Fruit fly (Drosophila melanogaster) whole organism, prepupa: ENCODE measurements around the gene CG4440.

Source experiments
- Blimp-1 ChIP-seq: fragments of 200-800 bp; sonication (Bioruptor generic); optimal IDR thresholded peaks from 3 replicates; lab custom pipeline; 2017; ENCODE audit warnings: missing biosample characterization, missing genetic modification characterization, mild to moderate bottlenecking, moderate library complexity, missing genetic modification reagents
- CG10631 ChIP-seq: fragments of 200-800 bp; sonication (Bioruptor generic); optimal IDR thresholded peaks from 2 replicates; lab custom pipeline; 2016; ENCODE audit warnings: missing biosample characterization, missing genetic modification characterization
- CG10669 ChIP-seq: fragments of 200-800 bp; sonication (Bioruptor generic); optimal IDR thresholded peaks from 3 replicates; lab custom pipeline; 2018; ENCODE audit warnings: missing biosample characterization, mild to moderate bottlenecking, missing genetic modification characterization, moderate library complexity
- CG11294 ChIP-seq: fragments of 200-800 bp; sonication (Bioruptor generic); IDR thresholded peaks from 2 replicates; pipeline ENCODE4 v1.3.6; 2022; ENCODE audit warnings: missing biosample characterization, missing genetic modification characterization
- CG11762 ChIP-seq: fragments of 200-800 bp; sonication (Bioruptor generic); optimal IDR thresholded peaks from 3 replicates; lab custom pipeline; 2016; ENCODE audit warnings: missing biosample characterization, missing genetic modification characterization; ENCODE audit not compliant: insufficient read depth
- CG11902 ChIP-seq: fragments of 200-800 bp; sonication (Bioruptor generic); optimal IDR thresholded peaks from 3 replicates; lab custom pipeline; 2016; ENCODE audit warnings: missing biosample characterization, missing genetic modification characterization
- CG15336 ChIP-seq: fragments of 200-800 bp; sonication (Bioruptor generic); IDR thresholded peaks from 2 replicates; pipeline ENCODE4 v1.3.6; 2022; ENCODE audit warnings: missing biosample characterization, missing genetic modification characterization
- CG1621 ChIP-seq: fragments of 200-800 bp; sonication (Bioruptor generic); optimal IDR thresholded peaks from 3 replicates; lab custom pipeline; 2018; ENCODE audit warnings: missing biosample characterization, mild to moderate bottlenecking, missing genetic modification characterization
- CG16779 ChIP-seq: fragments of 200-800 bp; sonication (Bioruptor generic); optimal IDR thresholded peaks from 3 replicates; lab custom pipeline; 2017; ENCODE audit warnings: missing biosample characterization, mild to moderate bottlenecking, missing genetic modification characterization
- CG3032 ChIP-seq: fragments of 200-800 bp; optimal IDR thresholded peaks from 2 replicates; lab custom pipeline; 2019; ENCODE audit warnings: missing biosample characterization, mild to moderate bottlenecking, missing genetic modification characterization, moderate library complexity
- CG31627 ChIP-seq: fragments of 200-800 bp; sonication (Bioruptor generic); optimal IDR thresholded peaks from 3 replicates; lab custom pipeline; 2016; ENCODE audit warnings: missing biosample characterization, missing genetic modification characterization
- CG32006 ChIP-seq: fragments of 200-800 bp; sonication (Bioruptor generic); optimal IDR thresholded peaks from 3 replicates; lab custom pipeline; 2017; ENCODE audit warnings: missing biosample characterization, mild to moderate bottlenecking, missing genetic modification characterization
- CG34406 ChIP-seq: fragments of 200-800 bp; sonication (Bioruptor generic); optimal IDR thresholded peaks from 3 replicates; lab custom pipeline; 2016; ENCODE audit warnings: missing biosample characterization, missing genetic modification characterization
- CG4318 ChIP-seq: fragments of 200-800 bp; sonication (Bioruptor generic); optimal IDR thresholded peaks from 3 replicates; lab custom pipeline; 2017; ENCODE audit warnings: missing biosample characterization, mild to moderate bottlenecking, missing genetic modification characterization
- CG6276 ChIP-seq: fragments of 200-800 bp; sonication (Bioruptor generic); optimal IDR thresholded peaks from 2 replicates; lab custom pipeline; 2017; ENCODE audit warnings: missing biosample characterization, mild to moderate bottlenecking, missing genetic modification characterization
- CG6808 ChIP-seq: fragments of 200-800 bp; sonication (Bioruptor generic); optimal IDR thresholded peaks from 3 replicates; lab custom pipeline; 2017; ENCODE audit warnings: missing biosample characterization, missing genetic modification characterization, mild to moderate bottlenecking, moderate library complexity, missing genetic modification reagents
- CG7368 ChIP-seq: fragments of 200-800 bp; sonication (Bioruptor generic); optimal IDR thresholded peaks from 3 replicates; lab custom pipeline; 2016; ENCODE audit warnings: missing biosample characterization, missing genetic modification characterization
- CG8119 ChIP-seq: fragments of 200-800 bp; sonication (Bioruptor generic); IDR thresholded peaks from 3 replicates; pipeline ENCODE4 v1.3.6; 2022; ENCODE audit warnings: missing biosample characterization, missing genetic modification characterization
- CG8319 ChIP-seq: fragments of 200-800 bp; sonication (Bioruptor generic); optimal IDR thresholded peaks from 3 replicates; lab custom pipeline; 2016; ENCODE audit warnings: missing biosample characterization, missing genetic modification characterization
- CG8632 ChIP-seq: fragments of 200-800 bp; sonication (Bioruptor generic); optimal IDR thresholded peaks from 3 replicates; lab custom pipeline; 2016; ENCODE audit warnings: missing biosample characterization, missing genetic modification characterization
- CG9139 ChIP-seq: fragments of 200-800 bp; sonication (Bioruptor generic); optimal IDR thresholded peaks from 3 replicates; lab custom pipeline; 2017; ENCODE audit warnings: missing biosample characterization, mild to moderate bottlenecking, missing genetic modification characterization
- Eip75B ChIP-seq: fragments of 200-800 bp; sonication (Bioruptor generic); optimal IDR thresholded peaks from 3 replicates; lab custom pipeline; 2016; ENCODE audit warnings: missing biosample characterization, missing genetic modification characterization
- Eip78C ChIP-seq: fragments of 200-800 bp; sonication (Bioruptor generic); peaks from one replicate; lab custom pipeline; 2016; ENCODE audit warnings: missing biosample characterization, missing genetic modification characterization
- Eip93F ChIP-seq: fragments of 200-800 bp; sonication (Bioruptor generic); optimal IDR thresholded peaks from 2 replicates; lab custom pipeline; 2016; ENCODE audit warnings: missing biosample characterization, mild to moderate bottlenecking, missing genetic modification characterization
- Ets21C ChIP-seq: fragments of 200-800 bp; sonication (Bioruptor generic); optimal IDR thresholded peaks from 3 replicates; lab custom pipeline; 2016; ENCODE audit warnings: missing biosample characterization, missing genetic modification characterization
- Ets96B ChIP-seq: fragments of 200-800 bp; optimal IDR thresholded peaks from 2 replicates; lab custom pipeline; 2019; ENCODE audit warnings: missing biosample characterization, mild to moderate bottlenecking, missing genetic modification characterization, moderate library complexity
- Gug ChIP-seq: fragments of 200-800 bp; sonication (Bioruptor generic); IDR thresholded peaks from 2 replicates; pipeline ENCODE4 v1.3.6; 2022; ENCODE audit warnings: missing biosample characterization, missing genetic modification characterization
- Hr38 ChIP-seq: sonication (Bioruptor generic); optimal IDR thresholded peaks from 2 replicates; lab custom pipeline; 2016; ENCODE audit warnings: missing biosample characterization, missing genetic modification characterization
- Hr39 ChIP-seq: fragments of 200-800 bp; sonication (Bioruptor generic); optimal IDR thresholded peaks from 2 replicates; lab custom pipeline; 2016; ENCODE audit warnings: missing biosample characterization, missing genetic modification characterization
- Hr4 ChIP-seq: fragments of 200-800 bp; sonication (Bioruptor generic); optimal IDR thresholded peaks from 3 replicates; lab custom pipeline; 2016; ENCODE audit warnings: missing biosample characterization, missing genetic modification characterization
- Lpt ChIP-seq: fragments of 200-800 bp; sonication (Bioruptor generic); optimal IDR thresholded peaks from 3 replicates; lab custom pipeline; 2016; ENCODE audit warnings: missing biosample characterization, missing genetic modification characterization
- Met ChIP-seq: fragments of 200-800 bp; sonication (Bioruptor generic); optimal IDR thresholded peaks from 3 replicates; lab custom pipeline; 2016; ENCODE audit warnings: missing biosample characterization, missing genetic modification characterization
- OdsH ChIP-seq: fragments of 200-800 bp; sonication (Bioruptor generic); optimal IDR thresholded peaks from 3 replicates; lab custom pipeline; 2016; ENCODE audit warnings: missing biosample characterization, missing genetic modification characterization
- Smox ChIP-seq: fragments of 200-800 bp; sonication (Bioruptor generic); optimal IDR thresholded peaks from 3 replicates; lab custom pipeline; 2016; ENCODE audit warnings: missing biosample characterization, missing genetic modification characterization
- Sox102F ChIP-seq: fragments of 200-800 bp; sonication (Bioruptor generic); optimal IDR thresholded peaks from 2 replicates; lab custom pipeline; 2016; ENCODE audit warnings: missing biosample characterization, mild to moderate bottlenecking, missing genetic modification characterization
- Sox15 ChIP-seq: fragments of 200-800 bp; sonication (Bioruptor generic); optimal IDR thresholded peaks from 3 replicates; lab custom pipeline; 2016; ENCODE audit warnings: missing biosample characterization, missing genetic modification characterization
- acj6 ChIP-seq: fragments of 200-800 bp; sonication (Bioruptor generic); optimal IDR thresholded peaks from 3 replicates; lab custom pipeline; 2016; ENCODE audit warnings: missing biosample characterization, missing genetic modification characterization
- cyc ChIP-seq: fragments of 200-800 bp; sonication (Bioruptor generic); optimal IDR thresholded peaks from 3 replicates; lab custom pipeline; 2016; ENCODE audit warnings: missing biosample characterization, missing genetic modification characterization
- dsx ChIP-seq: fragments of 200-800 bp; optimal IDR thresholded peaks from 3 replicates; lab custom pipeline; 2019; ENCODE audit warnings: missing biosample characterization, mild to moderate bottlenecking, missing genetic modification characterization, moderate library complexity; ENCODE audit not compliant: poor library complexity, severe bottlenecking
- eg ChIP-seq: fragments of 200-800 bp; sonication (Bioruptor generic); IDR thresholded peaks from 3 replicates; pipeline ENCODE4 v1.3.6; 2022; ENCODE audit warnings: missing biosample characterization, missing genetic modification characterization
- fd59A ChIP-seq: fragments of 200-800 bp; sonication (Bioruptor generic); optimal IDR thresholded peaks from 2 replicates; lab custom pipeline; 2017; ENCODE audit warnings: missing biosample characterization, mild to moderate bottlenecking, missing genetic modification characterization, missing genetic modification reagents
- fkh ChIP-seq: fragments of 200-800 bp; sonication (Bioruptor generic); optimal IDR thresholded peaks from 3 replicates; lab custom pipeline; 2017; ENCODE audit warnings: missing biosample characterization, mild to moderate bottlenecking, missing genetic modification characterization, moderate library complexity
- net ChIP-seq: fragments of 200-800 bp; sonication (Bioruptor generic); optimal IDR thresholded peaks from 3 replicates; lab custom pipeline; 2016; ENCODE audit warnings: missing biosample characterization, missing genetic modification characterization
- salr ChIP-seq, 2 experiments: fragments of 200-800 bp; sonication (Bioruptor generic); optimal IDR thresholded peaks; 3 replicates each; lab custom pipeline; 2016 to 2018; ENCODE audit warnings: missing biosample characterization in 2 of 2, missing genetic modification characterization in 2 of 2, mild to moderate bottlenecking in 1 of 2
- spab ChIP-seq: fragments of 200-800 bp; sonication (Bioruptor generic); optimal IDR thresholded peaks from 2 replicates; lab custom pipeline; 2017; ENCODE audit warnings: missing biosample characterization, mild to moderate bottlenecking, missing genetic modification characterization, missing genetic modification reagents
- ss ChIP-seq, 2 experiments: fragments of 200-800 bp; sonication (Bioruptor generic); optimal IDR thresholded peaks; 2 replicates in 1 of 2; 3 replicates in 1 of 2; lab custom pipeline; 2017 to 2018; ENCODE audit warnings: mild to moderate bottlenecking in 2 of 2, missing biosample characterization in 2 of 2, missing genetic modification characterization in 2 of 2, moderate library complexity in 1 of 2
- topi ChIP-seq: fragments of 200-800 bp; sonication (Bioruptor generic); optimal IDR thresholded peaks from 3 replicates; lab custom pipeline; 2016; ENCODE audit warnings: missing biosample characterization, missing genetic modification characterization

CG4440 gene

DNA sequence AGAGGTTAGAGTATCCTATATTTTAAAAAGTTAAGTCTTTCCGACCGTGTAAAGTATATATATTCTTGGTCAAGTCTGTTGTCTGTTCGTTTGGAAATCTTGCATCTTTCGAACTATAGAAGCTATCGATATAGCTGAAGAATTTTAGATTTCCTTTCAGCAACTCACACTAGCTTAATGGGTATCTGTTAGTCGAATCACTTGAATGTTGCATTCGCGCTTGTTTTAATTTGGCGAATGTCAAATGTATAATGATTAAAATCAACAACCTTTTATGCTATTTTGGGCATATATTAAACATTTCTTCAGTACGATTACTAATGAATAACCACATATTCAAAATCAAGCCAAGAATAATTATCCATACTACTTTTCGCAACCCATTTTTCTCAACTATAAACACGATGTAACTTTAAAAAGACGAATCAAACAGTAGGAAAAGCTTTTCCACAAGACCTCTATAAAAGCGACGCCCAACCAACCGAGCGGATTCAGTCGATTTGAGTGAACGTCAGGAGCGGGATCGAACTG lies 36.0 kb upstream of the CG4440 start, which contains the start of gene Cyp303a1:
Cyp303a1 (plus strand) TSS at position 481 of the 531 bp plus-strand sequence.
- TF ChIP-seq Smox (no peak), CG4318 (no peak)

DNA sequence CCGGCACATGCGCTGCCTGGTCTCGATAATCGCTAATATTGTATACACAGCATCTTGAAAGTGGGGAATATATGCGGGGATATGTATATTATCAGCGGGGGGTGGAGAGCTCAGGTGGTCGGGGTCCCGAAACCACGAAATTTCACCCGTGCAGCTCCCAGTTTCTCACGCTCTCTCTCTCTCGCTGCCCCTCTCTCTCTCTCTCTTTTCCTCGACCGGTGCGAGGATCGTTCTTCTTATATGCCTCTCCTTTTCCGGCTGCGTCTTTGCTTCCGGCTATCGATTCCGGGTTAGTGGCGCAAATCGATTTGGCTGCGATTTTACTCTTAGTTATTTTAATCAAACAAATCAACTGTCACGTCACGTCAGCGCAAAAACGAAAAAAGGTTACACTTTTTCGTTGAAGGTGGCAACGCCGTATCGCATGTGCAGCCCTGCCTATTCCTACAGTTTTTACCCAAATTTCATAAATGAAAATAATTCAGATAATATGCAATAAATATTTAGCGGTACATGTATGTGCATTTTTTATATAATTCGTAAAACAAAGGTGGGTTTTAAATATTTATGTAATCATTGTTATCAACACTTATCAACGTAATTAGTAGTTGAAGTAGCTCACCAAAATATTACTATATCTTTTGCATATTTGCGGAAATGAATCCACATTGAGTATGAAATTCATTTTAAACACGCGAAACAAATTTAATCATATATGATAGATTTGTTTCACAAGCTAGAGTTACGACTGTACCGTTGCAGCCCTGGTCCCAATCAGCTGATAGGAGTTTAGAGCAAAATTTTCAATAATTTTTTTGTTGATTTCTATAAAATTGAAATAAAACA lies 30.0 kb upstream of the CG4440 start, which contains the start of the genes heix and CG17328:
heix (minus strand) TSS at position 393 of the 846 bp plus-strand sequence.
CG17328 (plus strand) TSS at position 478 of the 846 bp plus-strand sequence.
- peak; percentile 28 for TF ChIP-seq Blimp-1 (GFP tag; lab: Kevin White, UChicago)
- peak; percentile 66 for TF ChIP-seq CG34406 (GFP tag; lab: Kevin White, UChicago)
- TF ChIP-seq Met (GFP tag; lab: Kevin White, UChicago): peak; percentile 77
- TF ChIP-seq Hr4 (GFP tag; lab: Kevin White, UChicago): peak; percentile 86
- no peak for TF ChIP-seq CG6276 (GFP tag; lab: Kevin White, UChicago)
- peak; percentile 74 for TF ChIP-seq CG11902 (GFP tag; lab: Kevin White, UChicago)
- peak; percentile 69 for TF ChIP-seq fkh
- TF ChIP-seq Eip78C: peak; percentile 91
- peak; percentile 74 for TF ChIP-seq Ets21C (GFP tag; lab: Kevin White, UChicago)
- peak; percentile 81 for TF ChIP-seq CG31627
- no peak for TF ChIP-seq net (GFP tag; lab: Kevin White, UChicago)
- peak; percentile 77 for TF ChIP-seq OdsH (GFP tag; lab: Kevin White, UChicago)
- peak; percentile 70 for TF ChIP-seq Sox15
- peak; percentile 66 for TF ChIP-seq CG1621 (tag; lab: Kevin White, UChicago)
- peak; percentile 80 for TF ChIP-seq CG10631 (GFP tag; lab: Kevin White, UChicago)
- TF ChIP-seq CG4318: no peak
- TF ChIP-seq salr (GFP tag; optimal IDR thresholded peaks at IDR 0.05; lab: Kevin White, UChicago): peak; percentile 63 to 72
- TF ChIP-seq CG11294: no peak
- TF ChIP-seq CG8319: peak; percentile 56
- no peak for TF ChIP-seq spab
- TF ChIP-seq Gug (GFP tag; lab: Robert Waterston, UW): peak; percentile 51; the same call in 1 of the 2 replicates
- no peak for TF ChIP-seq Smox
- TF ChIP-seq CG11762: peak; percentile 63
- no peak for TF ChIP-seq Hr38 (GFP tag; lab: Kevin White, UChicago)
- no peak for TF ChIP-seq CG9139 (GFP tag; lab: Kevin White, UChicago)
- no peak for TF ChIP-seq CG10669 (GFP tag; lab: Kevin White, UChicago)
- peak; percentile 82 for TF ChIP-seq acj6
- TF ChIP-seq Hr39 (GFP tag; lab: Kevin White, UChicago): no peak
- no peak for TF ChIP-seq ss (GFP tag; optimal IDR thresholded peaks at IDR 0.05; lab: Kevin White, UChicago)
- TF ChIP-seq topi (GFP tag; lab: Kevin White, UChicago): peak; percentile 75
- peak; percentile 61 for TF ChIP-seq Ets96B (tag; lab: Kevin White, UChicago)
- TF ChIP-seq CG32006 (GFP tag; lab: Kevin White, UChicago): no peak
- TF ChIP-seq Eip93F (GFP tag; lab: Kevin White, UChicago): peak; percentile 47
- no peak for TF ChIP-seq CG16779 (tag; lab: Kevin White, UChicago)
- TF ChIP-seq CG7368: peak; percentile 52
- TF ChIP-seq CG8119 (GFP tag; lab: Robert Waterston, UW): no peak
- no peak for TF ChIP-seq eg
- no peak for TF ChIP-seq dsx (GFP tag; lab: Kevin White, UChicago)
- TF ChIP-seq Lpt (GFP tag; lab: Kevin White, UChicago): no peak
- no peak for TF ChIP-seq CG6808 (GFP tag; lab: Kevin White, UChicago)
- peak; percentile 54 for TF ChIP-seq CG8632 (GFP tag; lab: Kevin White, UChicago)
- no peak for TF ChIP-seq Sox102F (GFP tag; lab: Kevin White, UChicago)
- peak; percentile 44 for TF ChIP-seq CG15336 (GFP tag; lab: Robert Waterston, UW)
- peak; percentile 79 for TF ChIP-seq Eip75B (GFP tag; lab: Kevin White, UChicago)
- TF ChIP-seq fd59A (GFP tag; lab: Kevin White, UChicago): peak; percentile 44
- peak; percentile 76 for TF ChIP-seq cyc
- peak; percentile 64 for TF ChIP-seq CG3032 (tag; lab: Kevin White, UChicago)
